Worm (Caenorhabditis elegans): ENCODE results near the gene str-171.

str-171 gene

DNA sequence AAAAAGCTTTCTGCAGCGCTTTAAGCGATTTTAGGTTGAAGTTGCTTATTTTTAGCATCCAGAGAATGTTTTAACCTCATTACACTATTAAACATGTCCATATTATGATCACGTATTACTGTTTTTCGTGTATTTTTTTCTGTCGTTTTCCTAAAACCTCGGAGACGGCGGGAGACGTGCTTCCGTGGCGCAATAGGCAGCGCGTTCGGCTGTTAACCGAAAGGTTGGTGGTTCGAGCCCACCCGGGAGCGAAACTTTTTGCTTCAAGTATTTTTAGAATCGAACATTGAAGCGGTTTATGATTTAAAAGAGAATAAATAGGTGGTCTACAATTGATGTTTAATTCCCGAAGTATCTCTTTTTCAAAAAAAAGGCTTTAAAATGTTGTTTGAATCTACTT lies 24.2 kb upstream of the str-171 start (continued):
- TF ChIP-seq bed-2 (GFP tag; IDR thresholded peaks at IDR 0.05), result no peak
- peak; percentile 78 for TF ChIP-seq B0261.1 (tag; optimal IDR thresholded peaks at IDR 0.05)
- no peak for TF ChIP-seq egl-18 (GFP tag; IDR thresholded peaks at IDR 0.05)
- TF ChIP-seq ceh-91 (GFP tag; IDR thresholded peaks at IDR 0.05), result no peak
- TF ChIP-seq B0035.1 (tag; optimal IDR thresholded peaks at IDR 0.05), result no peak
- TF ChIP-seq F55B11.4 (tag; optimal IDR thresholded peaks at IDR 0.05; ENCODE audit: borderline replicate concordance, insufficient read depth), result no peak
- no peak for TF ChIP-seq nhr-80 (tag; optimal IDR thresholded peaks at IDR 0.05)

DNA sequence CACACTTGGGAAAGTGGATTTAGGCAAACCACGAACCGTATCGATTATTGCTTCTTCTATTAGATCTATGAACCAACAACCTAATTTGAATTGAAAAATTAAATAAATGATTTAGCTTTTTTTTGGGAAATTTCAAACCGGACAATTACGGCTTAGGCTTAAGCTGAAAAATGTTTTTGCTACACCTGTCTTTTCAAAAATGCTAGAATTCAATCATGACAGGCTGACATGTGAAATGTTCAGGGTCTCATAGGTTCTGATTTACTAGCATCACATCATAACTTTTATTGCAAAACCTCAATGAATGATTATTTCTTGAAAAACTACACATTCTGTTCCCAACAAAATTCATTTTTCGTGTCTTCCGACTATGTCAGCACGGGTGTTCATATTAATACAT lies 21.0 kb upstream of the str-171 start, which contains the start of gene srh-55:
srh-55 (plus strand) TSS at position 301 of the 400 bp plus-strand sequence.
- TF ChIP-seq K11D2.4 (GFP tag; IDR thresholded peaks at IDR 0.05) (no peak), B0035.1 (tag; optimal IDR thresholded peaks at IDR 0.05) (no peak), pha-4 (tag; optimal IDR thresholded peaks at IDR 0.05) (no peak), aptf-2 (GFP tag; conservative IDR thresholded peaks at IDR 0.05) (no peak), lin-40 (tag; optimal IDR thresholded peaks at IDR 0.05) (no peak), madf-10 (tag; optimal IDR thresholded peaks at IDR 0.05) (no peak), F52B5.7 (tag; optimal IDR thresholded peaks at IDR 0.05) (no peak), snpc-1.1 (tag; optimal IDR thresholded peaks at IDR 0.05; ENCODE audit: insufficient read depth) (no peak), die-1 (tag; optimal IDR thresholded peaks at IDR 0.05) (no peak), ets-4 (GFP tag; optimal IDR thresholded peaks at IDR 0.05) (no peak), egl-44 (GFP tag; IDR thresholded peaks at IDR 0.05) (no peak), nfya-2 (GFP tag; IDR thresholded peaks at IDR 0.05) (no peak), F33H1.4 (GFP tag; IDR thresholded peaks at IDR 0.05) (no peak), chd-7 (tag; optimal IDR thresholded peaks at IDR 0.05) (no peak), F37B4.10 (GFP tag; IDR thresholded peaks at IDR 0.05) (no peak), fkh-3 (tag; optimal IDR thresholded peaks at IDR 0.05) (no peak), Y67H2A.10 (GFP tag; conservative IDR thresholded peaks at IDR 0.05) (no peak), ceh-40 (GFP tag; IDR thresholded peaks at IDR 0.05) (no peak), ztf-25 (GFP tag; IDR thresholded peaks at IDR 0.05) (no peak), repo-1 (tag; optimal IDR thresholded peaks at IDR 0.05) (no peak)

DNA sequence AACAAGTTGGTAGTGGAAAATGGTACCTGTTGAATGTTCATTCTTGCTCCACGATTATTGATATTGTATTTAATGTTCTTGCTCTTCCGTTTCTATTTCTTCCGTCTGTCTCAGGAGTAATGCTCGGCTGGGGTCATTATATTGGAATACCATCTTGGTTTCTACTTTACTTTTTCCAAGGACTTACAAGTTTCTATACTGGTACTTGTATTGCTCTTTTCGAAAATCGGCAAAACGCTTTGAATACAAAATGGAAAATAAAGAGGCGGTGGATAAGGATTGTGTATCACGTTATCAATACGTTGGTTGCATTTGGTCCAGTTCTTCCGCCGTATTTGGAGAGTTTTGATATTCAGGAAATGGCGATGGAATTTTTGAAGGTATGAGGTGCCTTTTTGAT lies 19.7 kb upstream of the str-171 start:
- TF ChIP-seq madf-8 (GFP tag; conservative IDR thresholded peaks at IDR 0.05) (no peak), ama-1 (optimal IDR thresholded peaks at IDR 0.05) (no peak), ama-1 (GFP tag; optimal IDR thresholded peaks at IDR 0.05) (no peak), sdz-38 (tag; optimal IDR thresholded peaks at IDR 0.05) (no peak), hlh-12 (tag; optimal IDR thresholded peaks at IDR 0.05) (no peak), pbrm-1 (GFP tag; IDR thresholded peaks at IDR 0.05) (no peak), egrh-3 (GFP tag; IDR thresholded peaks at IDR 0.05) (no peak), ceh-40 (GFP tag; IDR thresholded peaks at IDR 0.05) (no peak), tbp1 (GFP tag; optimal IDR thresholded peaks at IDR 0.05) (no peak), ceh-91 (GFP tag; IDR thresholded peaks at IDR 0.05) (no peak), lin-40 (tag; optimal IDR thresholded peaks at IDR 0.05) (no peak), ekl-4 (GFP tag; IDR thresholded peaks at IDR 0.05) (no peak), rec-8 (tag; optimal IDR thresholded peaks at IDR 0.05) (no peak), ztf-6 (GFP tag; IDR thresholded peaks at IDR 0.05) (no peak), mes-4 (tag; optimal IDR thresholded peaks at IDR 0.05) (no peak), T07F8.4 (tag; optimal IDR thresholded peaks at IDR 0.05) (no peak), mxl-1 (tag; optimal IDR thresholded peaks at IDR 0.05) (no peak), aptf-2 (GFP tag; conservative IDR thresholded peaks at IDR 0.05) (no peak), attf-6 (GFP tag; IDR thresholded peaks at IDR 0.05) (no peak)

Data from whole organism, young adult.